Worm (Caenorhabditis elegans) whole organism, early embryonic: ENCODE results near the gene cal-8.

ENCODE experiments used
- ama-1 ChIP-seq: fragments of 150-350 bp; optimal IDR thresholded peaks from 2 replicates; lab custom pipeline; 2014
- ceh-36 ChIP-seq: sonication (generic microtip); optimal IDR thresholded peaks from 2 replicates; lab custom pipeline; 2016; ENCODE audit warnings: missing genetic modification characterization, inconsistent platforms, missing compliant biosample characterization
- hnd-1 ChIP-seq: sonication (generic microtip); optimal IDR thresholded peaks from 2 replicates; lab custom pipeline; 2016; ENCODE audit warnings: missing genetic modification characterization, missing compliant biosample characterization

ce11 chrII:5515542-5515941, 33.7 kb upstream of the cal-8 start, which contains the start of gene ZK177.3:
- no peak for TF ChIP-seq ceh-36 (tag; lab: Kevin White, UChicago)
- TF ChIP-seq ama-1 (lab: Kevin White, UChicago) = no peak
- TF ChIP-seq hnd-1 (tag; lab: Kevin White, UChicago) = no peak
